Worm (Caenorhabditis elegans) whole organism, L4 larva: ENCODE data around the gene eat-3.
A peak's percentile ranks its signal among the peaks of the same experiment; 100 is the strongest.

Source experiments
- D1046.2 ChIP-seq: fragments of 200-800 bp; sonication (Bioruptor generic); IDR thresholded peaks from 2 replicates; pipeline ENCODE4 v1.3.6; 2022; ENCODE audit warnings: missing genetic modification characterization, missing compliant biosample characterization
- F26F4.8 ChIP-seq: fragments of 200-800 bp; sonication (Bioruptor generic); conservative IDR thresholded peaks from 2 replicates; pipeline ENCODE4 v1.3.6; 2022; ENCODE audit warnings: missing genetic modification characterization, missing compliant biosample characterization
- F44E2.7 ChIP-seq: fragments of 200-800 bp; sonication (Bioruptor generic); IDR thresholded peaks from 2 replicates; pipeline ENCODE4 v2.1.2; 2022; ENCODE audit warnings: missing genetic modification characterization, missing compliant biosample characterization
- T20F7.1 ChIP-seq: fragments of 200-800 bp; sonication (Bioruptor generic); optimal IDR thresholded peaks from 2 replicates; lab custom pipeline; 2018; ENCODE audit warnings: mild to moderate bottlenecking, missing genetic modification characterization, missing compliant biosample characterization
- T26A8.4 ChIP-seq: fragments of 200-800 bp; sonication (Bioruptor generic); IDR thresholded peaks from 2 replicates; pipeline ENCODE4 v1.3.6; 2022; ENCODE audit warnings: missing genetic modification characterization, missing compliant biosample characterization
- Y105C5A.15 ChIP-seq: fragments of 200-800 bp; sonication (Bioruptor generic); IDR thresholded peaks from 2 replicates; pipeline ENCODE4 v1.3.6; 2022; ENCODE audit warnings: missing genetic modification characterization, missing compliant biosample characterization
- Y48G9A.11 ChIP-seq: fragments of 200-800 bp; sonication (Bioruptor generic); IDR thresholded peaks from 2 replicates; pipeline ENCODE4 v1.3.6; 2022; ENCODE audit warnings: missing genetic modification reagents, missing genetic modification characterization, missing compliant biosample characterization
- Y5F2A.4 ChIP-seq: fragments of 200-800 bp; sonication (Bioruptor generic); optimal IDR thresholded peaks from 2 replicates; lab custom pipeline; 2018; ENCODE audit warnings: mild to moderate bottlenecking, missing genetic modification characterization, missing compliant biosample characterization
- Y75B8A.6 ChIP-seq: fragments of 200-800 bp; sonication (Bioruptor generic); IDR thresholded peaks from 2 replicates; pipeline ENCODE4 v1.3.6; 2022; ENCODE audit warnings: missing genetic modification reagents, missing genetic modification characterization, missing compliant biosample characterization
- ZK337.2 ChIP-seq: fragments of 200-800 bp; sonication (Bioruptor generic); IDR thresholded peaks from 2 replicates; pipeline ENCODE4 v1.3.6; 2022; ENCODE audit warnings: missing genetic modification reagents, missing genetic modification characterization, missing compliant biosample characterization
- aha-1 ChIP-seq: fragments of 150-350 bp; peaks from one replicate; lab custom pipeline; 2014; ENCODE audit warnings: missing biosample characterization, missing genetic modification characterization
- attf-4 ChIP-seq: sonication (generic microtip); optimal IDR thresholded peaks from 3 replicates; lab custom pipeline; 2017; ENCODE audit warnings: missing biosample characterization, missing genetic modification characterization
- ceh-28 ChIP-seq: fragments of 150-350 bp; optimal IDR thresholded peaks from 2 replicates; lab custom pipeline; 2014; ENCODE audit warnings: missing biosample characterization, missing genetic modification reagents, missing genetic modification characterization
- ceh-82 ChIP-seq: sonication (generic microtip); optimal IDR thresholded peaks from 2 replicates; lab custom pipeline; 2017; ENCODE audit warnings: missing biosample characterization, missing genetic modification characterization
- ces-1 ChIP-seq: fragments of 150-350 bp; sonication (generic microtip); optimal IDR thresholded peaks from 4 replicates; lab custom pipeline; 2014; ENCODE audit warnings: missing biosample characterization, missing genetic modification reagents, missing genetic modification characterization
- cey-2 ChIP-seq: sonication (generic microtip); optimal IDR thresholded peaks from 3 replicates; lab custom pipeline; 2017; ENCODE audit warnings: missing genetic modification characterization, mild to moderate bottlenecking, missing compliant biosample characterization, antibody characterized with exemption, borderline replicate concordance; ENCODE audit not compliant: insufficient read depth
- daf-8 ChIP-seq: fragments of 200-800 bp; sonication (Bioruptor generic); IDR thresholded peaks from 2 replicates; pipeline ENCODE4 v1.3.6; 2022; ENCODE audit warnings: missing genetic modification characterization, missing compliant biosample characterization
- dmd-9 ChIP-seq: fragments of 200-800 bp; sonication (Bioruptor generic); IDR thresholded peaks from 2 replicates; pipeline ENCODE4 v1.3.6; 2022; ENCODE audit warnings: missing genetic modification reagents, missing genetic modification characterization, missing compliant biosample characterization
- dve-1 ChIP-seq: sonication (generic microtip); optimal IDR thresholded peaks from 2 replicates; lab custom pipeline; 2017; ENCODE audit warnings: antibody characterized with exemption, mild to moderate bottlenecking, missing genetic modification characterization, missing compliant biosample characterization; ENCODE audit not compliant: insufficient read depth
- fkh-10 ChIP-seq: fragments of 150-350 bp; optimal IDR thresholded peaks from 2 replicates; lab custom pipeline; 2014; ENCODE audit warnings: missing biosample characterization, missing genetic modification reagents, missing genetic modification characterization
- fos-1 ChIP-seq: fragments of 150-350 bp; optimal IDR thresholded peaks from 2 replicates; lab custom pipeline; 2014; ENCODE audit warnings: missing biosample characterization, missing genetic modification characterization
- hif-1 ChIP-seq, 2 experiments: sonication (generic microtip); optimal IDR thresholded peaks; 2 replicates each; lab custom pipeline; 2016 to 2017; ENCODE audit warnings: missing compliant biosample characterization in 2 of 2, missing genetic modification characterization in 2 of 2, missing genetic modification reagents in 2 of 2, missing genotype in 2 of 2, mild to moderate bottlenecking in 1 of 2
- lin-29 ChIP-seq: fragments of 200-800 bp; sonication (Bioruptor generic); IDR thresholded peaks from 2 replicates; pipeline ENCODE4 v1.3.6; 2022; ENCODE audit warnings: missing genetic modification reagents, missing genetic modification characterization, missing compliant biosample characterization
- lin-39 ChIP-seq: fragments of 150-350 bp; optimal IDR thresholded peaks from 2 replicates; lab custom pipeline; 2014; ENCODE audit warnings: missing biosample characterization, missing genetic modification reagents, missing genetic modification characterization
- lsy-2 ChIP-seq, 2 experiments: fragments of 150-350 bp in 1 of 2; sonication (generic microtip) in 1 of 2; optimal IDR thresholded peaks; 2 replicates each; lab custom pipeline; 2014 to 2017; ENCODE audit warnings: missing biosample characterization in 2 of 2, missing genetic modification characterization in 2 of 2
- madf-9 ChIP-seq: fragments of 200-800 bp; sonication (Bioruptor generic); conservative IDR thresholded peaks from 2 replicates; pipeline ENCODE4 v1.3.6; 2022; ENCODE audit warnings: missing genetic modification reagents, missing genetic modification characterization, missing compliant biosample characterization
- mdl-1 ChIP-seq, 2 experiments: fragments of 150-350 bp in 1 of 2; sonication (generic microtip) in 1 of 2; optimal IDR thresholded peaks; 2 replicates each; lab custom pipeline; 2014 to 2017; ENCODE audit warnings: missing biosample characterization in 2 of 2, missing genetic modification characterization in 2 of 2
- mdt-29 ChIP-seq: fragments of 200-800 bp; sonication (Bioruptor generic); IDR thresholded peaks from 2 replicates; pipeline ENCODE4 v1.3.6; 2022; ENCODE audit warnings: missing genetic modification reagents, missing genetic modification characterization, missing compliant biosample characterization
- mep-1 ChIP-seq: fragments of 150-350 bp; sonication (generic microtip); optimal IDR thresholded peaks from 3 replicates; lab custom pipeline; 2014; ENCODE audit warnings: missing biosample characterization, missing genetic modification characterization
- mes-2 ChIP-seq: sonication (generic microtip); optimal IDR thresholded peaks from 2 replicates; lab custom pipeline; 2016; ENCODE audit warnings: missing genotype, mild to moderate bottlenecking, missing genetic modification characterization, missing compliant biosample characterization; ENCODE audit not compliant: poor library complexity, severe bottlenecking
- mxl-2 ChIP-seq: fragments of 200-800 bp; sonication (Bioruptor generic); conservative IDR thresholded peaks from 2 replicates; pipeline ENCODE4 v1.3.6; 2022; ENCODE audit warnings: missing genetic modification reagents, missing genetic modification characterization, missing compliant biosample characterization
- mxl-3 ChIP-seq: fragments of 200-800 bp; sonication (Bioruptor generic); optimal IDR thresholded peaks from 2 replicates; lab custom pipeline; 2018; ENCODE audit warnings: mild to moderate bottlenecking, missing genetic modification characterization, missing compliant biosample characterization
- nhr-10 ChIP-seq: fragments of 150-350 bp; optimal IDR thresholded peaks from 2 replicates; lab custom pipeline; 2014; ENCODE audit warnings: missing biosample characterization, missing genetic modification characterization
- nhr-102 ChIP-seq: sonication (generic microtip); optimal IDR thresholded peaks from 2 replicates; lab custom pipeline; 2016; ENCODE audit warnings: mild to moderate bottlenecking, missing genetic modification characterization, moderate library complexity, missing compliant biosample characterization
- nhr-11 ChIP-seq: fragments of 150-350 bp; optimal IDR thresholded peaks from 2 replicates; lab custom pipeline; 2014; ENCODE audit warnings: missing biosample characterization, missing genetic modification characterization
- nhr-25 ChIP-seq: sonication (generic microtip); optimal IDR thresholded peaks from 2 replicates; lab custom pipeline; 2017; ENCODE audit warnings: missing genetic modification characterization, mild to moderate bottlenecking, missing compliant biosample characterization, antibody characterized with exemption, moderate library complexity, borderline replicate concordance; ENCODE audit not compliant: insufficient read depth
- nhr-48 ChIP-seq: sonication (generic microtip); optimal IDR thresholded peaks from 2 replicates; lab custom pipeline; 2016; ENCODE audit warnings: mild to moderate bottlenecking, missing genetic modification characterization, missing compliant biosample characterization
- nhr-76 ChIP-seq: fragments of 150-350 bp; optimal IDR thresholded peaks from 2 replicates; lab custom pipeline; 2014; ENCODE audit warnings: missing biosample characterization, missing genetic modification characterization
- saeg-2 ChIP-seq: fragments of 200-800 bp; sonication (Bioruptor generic); IDR thresholded peaks from 2 replicates; pipeline ENCODE4 v1.3.6; 2022; ENCODE audit warnings: missing genetic modification reagents, missing genetic modification characterization, missing compliant biosample characterization
- skn-1 ChIP-seq: fragments of 150-350 bp; optimal IDR thresholded peaks from 2 replicates; lab custom pipeline; 2014; ENCODE audit warnings: missing biosample characterization, missing genetic modification characterization
- snpc-1.2 ChIP-seq: fragments of 200-800 bp; sonication (Bioruptor generic); IDR thresholded peaks from 2 replicates; pipeline ENCODE4 v1.3.6; 2022; ENCODE audit warnings: missing genetic modification reagents, missing genetic modification characterization, missing compliant biosample characterization
- snpc-4 ChIP-seq: fragments of 150-350 bp; optimal IDR thresholded peaks from 2 replicates; lab custom pipeline; 2014; ENCODE audit warnings: missing biosample characterization, missing genetic modification characterization
- spr-1 ChIP-seq: sonication (generic microtip); optimal IDR thresholded peaks from 2 replicates; lab custom pipeline; 2016; ENCODE audit warnings: mild to moderate bottlenecking, missing genetic modification characterization, missing compliant biosample characterization
- spr-3 ChIP-seq: fragments of 200-800 bp; sonication (Bioruptor generic); optimal IDR thresholded peaks from 2 replicates; lab custom pipeline; 2018; ENCODE audit warnings: mild to moderate bottlenecking, missing genetic modification characterization, missing compliant biosample characterization
- unc-62 ChIP-seq, 3 experiments: fragments of 150-350 bp in 1 of 3; sonication (generic microtip); optimal IDR thresholded peaks in 2 of 3; peaks in 1 of 3; 1 replicate in 1 of 3; 2 replicates in 2 of 3; lab custom pipeline; 2014 to 2017; ENCODE audit warnings: missing biosample characterization in 3 of 3, missing genetic modification characterization in 3 of 3, missing genetic modification reagents in 3 of 3, missing genotype in 1 of 3
- zfp-3 ChIP-seq: fragments of 200-800 bp; sonication (Bioruptor generic); conservative IDR thresholded peaks from 2 replicates; pipeline ENCODE4 v1.3.6; 2022; ENCODE audit warnings: missing genetic modification reagents, missing genetic modification characterization, missing compliant biosample characterization

Gene eat-3

ce11 chrII:9282787-9283186, 41.9 kb upstream of the eat-3 start (continued):
- TF ChIP-seq nhr-11 (tag; lab: Kevin White, UChicago) (peak; percentile 94), lin-39 (tag; lab: Kevin White, UChicago) (peak; percentile 59), hif-1 (tag; optimal IDR thresholded peaks at IDR 0.05; lab: Kevin White, UChicago) (peak; percentile 46 to 86), nhr-25 (tag; lab: Kevin White, UChicago) (peak; percentile 90), Y105C5A.15 (no peak), snpc-4 (no peak), fkh-10 (GFP tag; lab: Kevin White, UChicago) (peak; percentile 59)
- TF ChIP-seq, all 104 proteins: peak for 67

DNA sequence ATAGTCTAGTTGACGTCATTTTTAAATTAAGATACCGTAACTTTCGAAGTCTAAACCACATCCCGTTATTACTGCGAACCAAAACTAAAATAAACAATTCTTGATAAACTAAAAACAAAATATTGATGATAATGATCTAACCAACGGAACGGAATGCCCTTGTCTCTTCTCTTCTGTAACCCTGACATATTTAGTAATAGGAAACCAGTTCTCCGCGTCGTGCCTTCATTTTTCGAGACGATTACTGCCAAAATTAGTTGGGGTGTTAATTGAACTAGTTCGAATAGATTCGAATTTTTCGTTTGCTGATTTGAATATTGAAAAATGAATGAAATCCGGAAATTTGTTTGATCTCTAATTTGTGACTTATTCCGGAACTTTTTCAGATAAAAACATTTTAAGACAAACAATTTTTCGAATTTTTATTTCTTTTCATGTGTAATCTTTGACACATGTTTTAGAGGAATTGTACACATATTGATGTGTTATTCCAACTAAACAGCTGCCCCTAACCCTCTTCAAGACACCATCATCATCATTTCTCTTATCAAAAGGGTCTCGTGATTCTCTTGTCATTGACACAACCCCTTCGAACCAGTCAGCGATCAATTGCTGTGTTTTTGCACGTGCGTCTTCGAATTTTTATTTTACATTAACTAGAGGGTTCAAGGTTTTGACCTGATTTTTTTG, 40.9 kb upstream of the eat-3 start:
- TF ChIP-seq T20F7.1 (GFP tag; lab: Kevin White, UChicago) (peak; percentile 62), nhr-10 (tag; lab: Kevin White, UChicago) (peak; percentile 19), ceh-28 (tag; lab: Kevin White, UChicago) (no peak), madf-9 (GFP tag; lab: Robert Waterston, UW) (no peak), ces-1 (GFP tag; lab: Kevin White, UChicago) (no peak), ZK337.2 (GFP tag; lab: Robert Waterston, UW) (no peak), F44E2.7 (GFP tag; lab: Robert Waterston, UW) (no peak), dmd-9 (GFP tag; lab: Robert Waterston, UW) (no peak), skn-1 (tag; lab: Kevin White, UChicago) (no peak), nhr-102 (tag; lab: Kevin White, UChicago) (peak; percentile 78), cey-2 (tag; lab: Kevin White, UChicago) (no peak), unc-62 (GFP tag; optimal IDR thresholded peaks at IDR 0.05 in 1 of 2; lab: Kevin White, UChicago) (peak in 1 of 2 experiments; percentile 99), unc-62 (tag; optimal IDR thresholded peaks at IDR 0.05; lab: Kevin White, UChicago) (no peak), Y5F2A.4 (GFP tag; lab: Kevin White, UChicago) (no peak), snpc-1.2 (GFP tag; lab: Robert Waterston, UW) (no peak), ceh-82 (tag; lab: Kevin White, UChicago) (no peak), attf-4 (no peak), fkh-10 (GFP tag; lab: Kevin White, UChicago) (no peak), Y105C5A.15 (no peak), saeg-2 (GFP tag; lab: Robert Waterston, UW) (peak; percentile 67; the same call in 1 of the 2 replicates), mxl-3 (GFP tag; lab: Kevin White, UChicago) (peak; percentile 54), Y75B8A.6 (GFP tag; lab: Robert Waterston, UW) (no peak), mep-1 (peak; percentile 70), T26A8.4 (GFP tag; lab: Robert Waterston, UW) (peak; percentile 37; the same call in 1 of the 2 replicates), mes-2 (tag; lab: Kevin White, UChicago) (peak; percentile 66), fos-1 (tag; lab: Kevin White, UChicago) (peak; percentile 33), zfp-3 (peak; percentile 67; the same call in 1 of the 2 replicates), nhr-48 (tag; lab: Kevin White, UChicago) (peak; percentile 74), Y48G9A.11 (0 out of 2 replicates have a peak, but pooled peaks have one; percentile 25), F26F4.8 (GFP tag; lab: Robert Waterston, UW) (no peak), mxl-2 (GFP tag; lab: Robert Waterston, UW) (peak; percentile 63; the same call in 1 of the 2 replicates), lin-29 (no peak), spr-1 (tag; lab: Kevin White, UChicago) (no peak), mdl-1 (tag; optimal IDR thresholded peaks at IDR 0.05; lab: Kevin White, UChicago) (peak; percentile 70 to 96), nhr-11 (tag; lab: Kevin White, UChicago) (peak; percentile 78), mdt-29 (GFP tag; lab: Robert Waterston, UW) (peak; percentile 53; the same call in 1 of the 2 replicates), spr-3 (peak; percentile 20), nhr-76 (tag; lab: Kevin White, UChicago) (no peak), daf-8 (GFP tag; lab: Robert Waterston, UW) (no peak), aha-1 (tag; lab: Kevin White, UChicago) (peak; percentile 94), lsy-2 (tag; optimal IDR thresholded peaks at IDR 0.05; lab: Kevin White, UChicago) (peak; percentile 2 to 81), dve-1 (peak; percentile 86), D1046.2 (GFP tag; lab: Robert Waterston, UW) (no peak)
